Fruit fly (Drosophila melanogaster) whole organism, wandering third instar larva: ENCODE data around the gene Cyp4d2.

Experiments used
- Abd-B ChIP-seq: fragments of >200 bp; optimal IDR thresholded peaks from 2 replicates; lab custom pipeline; 2017; ENCODE audit warnings: missing biosample characterization, missing genetic modification characterization
- CG32264 ChIP-seq: fragments of 200-800 bp; sonication (Bioruptor generic); optimal IDR thresholded peaks from 2 replicates; lab custom pipeline; 2016; ENCODE audit warnings: missing biosample characterization, missing genetic modification characterization
- CG9705 ChIP-seq: fragments of 200-800 bp; sonication (Bioruptor generic); optimal IDR thresholded peaks from 2 replicates; lab custom pipeline; 2018; ENCODE audit warnings: missing biosample characterization, mild to moderate bottlenecking, missing genetic modification characterization
- CrebA ChIP-seq: fragments of 200-800 bp; sonication (Bioruptor generic); optimal IDR thresholded peaks from 2 replicates; lab custom pipeline; 2016; ENCODE audit warnings: missing biosample characterization, mild to moderate bottlenecking, missing genetic modification characterization, borderline replicate concordance
- Dfd ChIP-seq: fragments of >200 bp; optimal IDR thresholded peaks from 2 replicates; lab custom pipeline; 2017; ENCODE audit warnings: missing biosample characterization, missing genetic modification characterization
- Dif ChIP-seq: fragments of 200-275, 200-300 bp; sonication (Bioruptor generic); optimal IDR thresholded peaks from 2 replicates; lab custom pipeline; 2018; ENCODE audit warnings: missing biosample characterization, missing genetic modification characterization; ENCODE audit not compliant: partially characterized antibody
- GATAd ChIP-seq: sonication (Bioruptor generic); optimal IDR thresholded peaks from 2 replicates; lab custom pipeline; 2016; ENCODE audit warnings: missing biosample characterization, missing genetic modification characterization
- HLH106 ChIP-seq: fragments of 200-800 bp; optimal IDR thresholded peaks from 3 replicates; lab custom pipeline; 2019; ENCODE audit warnings: missing biosample characterization, mild to moderate bottlenecking, missing genetic modification characterization, moderate library complexity
- Hnf4 ChIP-seq: fragments of 200-800 bp; sonication (Bioruptor generic); optimal IDR thresholded peaks from 2 replicates; lab custom pipeline; 2016; ENCODE audit warnings: missing biosample characterization, mild to moderate bottlenecking, missing genetic modification characterization
- Hr78 ChIP-seq: fragments of >200 bp; optimal IDR thresholded peaks from 2 replicates; lab custom pipeline; 2017; ENCODE audit warnings: missing biosample characterization, missing genetic modification characterization
- Hr83 ChIP-seq: fragments of 200-300 bp; sonication (Bioruptor generic); optimal IDR thresholded peaks from 2 replicates; lab custom pipeline; 2016; ENCODE audit warnings: missing biosample characterization, mild to moderate bottlenecking, missing genetic modification characterization, moderate library complexity; ENCODE audit not compliant: poor library complexity, severe bottlenecking
- Jra ChIP-seq: sonication (Bioruptor generic); optimal IDR thresholded peaks from 2 replicates; lab custom pipeline; 2016; ENCODE audit warnings: missing biosample characterization, missing genetic modification characterization
- Mio ChIP-seq: sonication (Bioruptor generic); optimal IDR thresholded peaks from 2 replicates; lab custom pipeline; 2016; ENCODE audit warnings: missing biosample characterization, missing genetic modification characterization
- Myc ChIP-seq: fragments of >200 bp; optimal IDR thresholded peaks from 2 replicates; lab custom pipeline; 2017
- N ChIP-seq: fragments of >200 bp; optimal IDR thresholded peaks from 2 replicates; lab custom pipeline; 2018; ENCODE audit warnings: missing biosample characterization, missing external identifiers, missing genetic modification characterization
- OdsH ChIP-seq: fragments of 200-800 bp; sonication (Bioruptor generic); optimal IDR thresholded peaks from 2 replicates; lab custom pipeline; 2016; ENCODE audit warnings: missing biosample characterization, mild to moderate bottlenecking, missing genetic modification characterization
- Rel ChIP-seq, 2 experiments: fragments of 200-800 bp; sonication (Bioruptor generic) in 1 of 2; optimal IDR thresholded peaks; 2 replicates in 1 of 2; 3 replicates in 1 of 2; lab custom pipeline; 2016 to 2019; ENCODE audit warnings: mild to moderate bottlenecking in 2 of 2, missing biosample characterization in 2 of 2, missing genetic modification characterization in 2 of 2, moderate library complexity in 1 of 2
- Sp1 ChIP-seq: fragments of 200-800 bp; sonication (Bioruptor generic); optimal IDR thresholded peaks from 3 replicates; lab custom pipeline; 2019; ENCODE audit warnings: missing biosample characterization, mild to moderate bottlenecking, missing genetic modification characterization, moderate library complexity
- Vsx2 ChIP-seq: fragments of 200-300, 225-300 bp; sonication (Bioruptor generic); optimal IDR thresholded peaks from 2 replicates; lab custom pipeline; 2018; ENCODE audit warnings: missing biosample characterization, missing genetic modification characterization; ENCODE audit not compliant: partially characterized antibody
- br ChIP-seq: fragments of 200-800 bp; sonication (Bioruptor generic); optimal IDR thresholded peaks from 2 replicates; lab custom pipeline; 2016; ENCODE audit warnings: missing biosample characterization, missing genetic modification characterization
- brk ChIP-seq: fragments of 200-800 bp; sonication (Bioruptor generic); optimal IDR thresholded peaks from 2 replicates; lab custom pipeline; 2016; ENCODE audit warnings: missing biosample characterization, mild to moderate bottlenecking, missing genetic modification characterization
- dl ChIP-seq, 2 experiments: fragments of 175-275, 200-275 bp in 1 of 2; fragments of 200-275 bp in 1 of 2; sonication (Bioruptor generic); optimal IDR thresholded peaks; lab custom pipeline; 2018; ENCODE audit warnings: mild to moderate bottlenecking in 2 of 2, missing biosample characterization in 2 of 2, missing genetic modification characterization in 2 of 2, moderate library complexity in 2 of 2; ENCODE audit not compliant: partially characterized antibody in 2 of 2, insufficient read depth in 1 of 2
- dmrt93B ChIP-seq: fragments of 200-800 bp; sonication (Bioruptor generic); optimal IDR thresholded peaks from 2 replicates; lab custom pipeline; 2018; ENCODE audit warnings: missing biosample characterization, mild to moderate bottlenecking, missing genetic modification characterization
- dsf ChIP-seq: sonication (Bioruptor generic); optimal IDR thresholded peaks from 2 replicates; lab custom pipeline; 2016; ENCODE audit warnings: missing biosample characterization, missing genetic modification characterization, borderline replicate concordance
- ey ChIP-seq: fragments of 200-800 bp; sonication (Bioruptor generic); optimal IDR thresholded peaks from 2 replicates; lab custom pipeline; 2016; ENCODE audit warnings: missing biosample characterization, missing genetic modification characterization
- foxo ChIP-seq, 2 experiments: fragments of 200-800 bp; sonication (Bioruptor generic); optimal IDR thresholded peaks; 2 replicates in 1 of 2; 3 replicates in 1 of 2; lab custom pipeline; 2016 to 2017; ENCODE audit warnings: missing biosample characterization in 2 of 2, missing genetic modification characterization in 2 of 2
- fru ChIP-seq: fragments of 200-800 bp; sonication (Bioruptor generic); optimal IDR thresholded peaks from 3 replicates; lab custom pipeline; 2016; ENCODE audit warnings: missing biosample characterization, mild to moderate bottlenecking, missing genetic modification characterization
- h ChIP-seq: fragments of 200-800 bp; sonication (Bioruptor generic); optimal IDR thresholded peaks from 3 replicates; lab custom pipeline; 2016; ENCODE audit warnings: missing biosample characterization, mild to moderate bottlenecking, missing genetic modification characterization
- jim ChIP-seq: fragments of 175-275, 200-325 bp; sonication (Bioruptor generic); optimal IDR thresholded peaks from 2 replicates; lab custom pipeline; 2016; ENCODE audit warnings: missing biosample characterization, mild to moderate bottlenecking, missing genetic modification characterization
- lola ChIP-seq: fragments of >200 bp; optimal IDR thresholded peaks from 2 replicates; lab custom pipeline; 2017; ENCODE audit warnings: missing biosample characterization, missing genetic modification characterization
- pan ChIP-seq: fragments of >200 bp; optimal IDR thresholded peaks from 2 replicates; lab custom pipeline; 2017
- psq ChIP-seq: fragments of 200-800 bp; sonication (Bioruptor generic); optimal IDR thresholded peaks from 3 replicates; lab custom pipeline; 2017; ENCODE audit warnings: missing biosample characterization, mild to moderate bottlenecking, missing genetic modification characterization, moderate library complexity
- rgr ChIP-seq: fragments of 200-800 bp; sonication (Bioruptor generic); optimal IDR thresholded peaks from 3 replicates; lab custom pipeline; 2016; ENCODE audit warnings: missing biosample characterization, mild to moderate bottlenecking, missing genetic modification characterization
- sage ChIP-seq: fragments of 200-800 bp; sonication (Bioruptor generic); optimal IDR thresholded peaks from 2 replicates; lab custom pipeline; 2016; ENCODE audit warnings: missing biosample characterization, mild to moderate bottlenecking, missing genetic modification characterization
- sv ChIP-seq: fragments of 200-800 bp; sonication (Bioruptor generic); optimal IDR thresholded peaks from 3 replicates; lab custom pipeline; 2016; ENCODE audit warnings: missing biosample characterization, missing genetic modification characterization
- tai ChIP-seq: sonication (Bioruptor generic); optimal IDR thresholded peaks from 2 replicates; lab custom pipeline; 2016; ENCODE audit warnings: missing biosample characterization, missing genetic modification characterization
- usp ChIP-seq: fragments of >200 bp; optimal IDR thresholded peaks from 2 replicates; lab custom pipeline; 2017; ENCODE audit warnings: missing biosample characterization, missing genetic modification characterization
- woc ChIP-seq: sonication (Bioruptor generic); optimal IDR thresholded peaks from 2 replicates; lab custom pipeline; 2016; ENCODE audit warnings: missing biosample characterization, mild to moderate bottlenecking, missing genetic modification characterization

Gene Cyp4d2

dm6 chrX:2136831-2137452, 38.9 kb upstream of the Cyp4d2 start:
- TF ChIP-seq Hnf4 (GFP tag; lab: Kevin White, UChicago): peak; percentile 100
- peak; percentile 98 for TF ChIP-seq psq (GFP tag; lab: Kevin White, UChicago)
- peak; percentile 98 for TF ChIP-seq brk
- TF ChIP-seq GATAd (GFP tag; lab: Kevin White, UChicago): peak; percentile 99
- TF ChIP-seq Sp1 (GFP tag; lab: Kevin White, UChicago): peak; percentile 100
- TF ChIP-seq woc (GFP tag; lab: Kevin White, UChicago): peak; percentile 100
- TF ChIP-seq dsf (GFP tag; lab: Kevin White, UChicago): peak; percentile 98
- TF ChIP-seq tai (GFP tag; lab: Kevin White, UChicago): peak; percentile 99
- peak; percentile 91 for TF ChIP-seq pan
- TF ChIP-seq Myc (lab: Kevin White, UChicago): no peak
- no peak for TF ChIP-seq lola (GFP tag; lab: Kevin White, UChicago)
- TF ChIP-seq N: no peak
- peak in 1 of 2 experiments; percentile 10 for TF ChIP-seq dl (GFP tag; optimal IDR thresholded peaks at IDR 0.05; lab: Kevin White, UChicago; ENCODE audit: insufficient read depth in 1 of 2, partially characterized antibody in 2 of 2)
- peak; percentile 100 for TF ChIP-seq dmrt93B (GFP tag; lab: Kevin White, UChicago)
- TF ChIP-seq ey (GFP tag; lab: Kevin White, UChicago): peak; percentile 100
- peak; percentile 96 for TF ChIP-seq Mio (GFP tag; lab: Kevin White, UChicago)
- TF ChIP-seq Vsx2 (GFP tag; lab: Kevin White, UChicago): peak; percentile 72
- peak; percentile 100 for TF ChIP-seq rgr (GFP tag; lab: Kevin White, UChicago)
- TF ChIP-seq br (GFP tag; lab: Kevin White, UChicago): peak; percentile 100
- peak; percentile 100 for TF ChIP-seq CG32264 (GFP tag; lab: Kevin White, UChicago)
- TF ChIP-seq fru (GFP tag; lab: Kevin White, UChicago): peak; percentile 100
- TF ChIP-seq sv: peak; percentile 100
- TF ChIP-seq Dif: peak; percentile 71
- TF ChIP-seq Hr83 (GFP tag; lab: Kevin White, UChicago): peak; percentile 98
- peak; percentile 100 for TF ChIP-seq OdsH (GFP tag; lab: Kevin White, UChicago)
- TF ChIP-seq jim (GFP tag; lab: Kevin White, UChicago): peak; percentile 99
- TF ChIP-seq Rel (GFP tag; optimal IDR thresholded peaks at IDR 0.05; lab: Kevin White, UChicago): peak; percentile 99
- TF ChIP-seq Rel (tag; optimal IDR thresholded peaks at IDR 0.05; lab: Kevin White, UChicago): peak; percentile 98
- peak; percentile 13 for TF ChIP-seq usp
- TF ChIP-seq HLH106: peak; percentile 100
- peak; percentile 99 to 100 for TF ChIP-seq foxo (GFP tag; optimal IDR thresholded peaks at IDR 0.05; lab: Kevin White, UChicago)
- TF ChIP-seq Hr78 (GFP tag; lab: Kevin White, UChicago): no peak
- TF ChIP-seq CG9705: peak; percentile 100
- peak; percentile 99 for TF ChIP-seq sage
- peak; percentile 100 for TF ChIP-seq h
- TF ChIP-seq Jra (GFP tag; lab: Kevin White, UChicago): peak; percentile 99
- TF ChIP-seq Abd-B (GFP tag; lab: Kevin White, UChicago): no peak
- TF ChIP-seq CrebA: peak; percentile 98
- peak; percentile 98 for TF ChIP-seq Dfd (GFP tag; lab: Kevin White, UChicago)
- TF ChIP-seq, all 38 proteins: peak for 33

- TF ChIP-seq sage (peak; percentile 98), br (GFP tag; lab: Kevin White, UChicago) (peak; percentile 95), Dif (peak; percentile 73), usp (no peak), foxo (GFP tag; optimal IDR thresholded peaks at IDR 0.05; lab: Kevin White, UChicago) (peak in 1 of 2 experiments; percentile 98), Abd-B (GFP tag; lab: Kevin White, UChicago) (no peak), pan (no peak), Sp1 (GFP tag; lab: Kevin White, UChicago) (peak; percentile 99), Vsx2 (GFP tag; lab: Kevin White, UChicago) (peak; percentile 79), lola (GFP tag; lab: Kevin White, UChicago) (no peak), HLH106 (peak; percentile 99), ey (GFP tag; lab: Kevin White, UChicago) (peak; percentile 97), CG32264 (GFP tag; lab: Kevin White, UChicago) (peak; percentile 86), N (no peak), Dfd (GFP tag; lab: Kevin White, UChicago) (peak; percentile 92), brk (peak; percentile 97), Jra (GFP tag; lab: Kevin White, UChicago) (peak; percentile 92), tai (GFP tag; lab: Kevin White, UChicago) (peak; percentile 90), CrebA (no peak), dl (GFP tag; optimal IDR thresholded peaks at IDR 0.05; lab: Kevin White, UChicago; ENCODE audit: insufficient read depth in 1 of 2, partially characterized antibody in 2 of 2) (peak; percentile 54 to 57), GATAd (GFP tag; lab: Kevin White, UChicago) (peak; percentile 88), h (peak; percentile 99), fru (GFP tag; lab: Kevin White, UChicago) (peak; percentile 97), Hnf4 (GFP tag; lab: Kevin White, UChicago) (peak; percentile 96), Hr78 (GFP tag; lab: Kevin White, UChicago) (no peak), Rel (GFP tag; optimal IDR thresholded peaks at IDR 0.05; lab: Kevin White, UChicago) (peak; percentile 98), Rel (tag; optimal IDR thresholded peaks at IDR 0.05; lab: Kevin White, UChicago) (peak; percentile 93), dsf (GFP tag; lab: Kevin White, UChicago) (peak; percentile 88), rgr (GFP tag; lab: Kevin White, UChicago) (peak; percentile 99), dmrt93B (GFP tag; lab: Kevin White, UChicago) (peak; percentile 98), Myc (lab: Kevin White, UChicago) (no peak), sv (peak; percentile 96), woc (GFP tag; lab: Kevin White, UChicago) (peak; percentile 89), Mio (GFP tag; lab: Kevin White, UChicago) (peak; percentile 82), psq (GFP tag; lab: Kevin White, UChicago) (peak; percentile 96), OdsH (GFP tag; lab: Kevin White, UChicago) (peak; percentile 98), Hr83 (GFP tag; lab: Kevin White, UChicago) (peak; percentile 59)
Observed at dm6 chrX:2137587-2138341, 38.0 kb upstream of the Cyp4d2 start.
